Worm (Caenorhabditis elegans): ENCODE measurements around the gene pitr-3.
A peak's percentile ranks its signal among the peaks of the same experiment; 100 is the strongest.

Gene pitr-3

ce11 chrV:9141297-9141696, at the start of gene pitr-3:
TSS of gene pitr-3 (minus strand) at chrV:9141397.
- TF ChIP-seq tlp-1 (tag; optimal IDR thresholded peaks at IDR 0.05) (no peak), sptf-1 (tag; optimal IDR thresholded peaks at IDR 0.05) (no peak), unc-98 (GFP tag; IDR thresholded peaks at IDR 0.05) (no peak), ceh-63 (GFP tag; optimal IDR thresholded peaks at IDR 0.05) (no peak), mab-9 (GFP tag; IDR thresholded peaks at IDR 0.05) (no peak), dpl-1 (GFP tag; optimal IDR thresholded peaks at IDR 0.05) (no peak)

- TF ChIP-seq skn-1 (tag; optimal IDR thresholded peaks at IDR 0.05): no peak
- no peak for TF ChIP-seq mef-2 (tag; optimal IDR thresholded peaks at IDR 0.05)
- TF ChIP-seq nhr-77 (tag; optimal IDR thresholded peaks at IDR 0.05): no peak
- no peak for TF ChIP-seq efl-1 (optimal IDR thresholded peaks at IDR 0.05)
- peak in 1 of 2 experiments; percentile 59 for TF ChIP-seq efl-1 (GFP tag; optimal IDR thresholded peaks at IDR 0.05 in 1 of 2)
- TF ChIP-seq pax-3 (tag; optimal IDR thresholded peaks at IDR 0.05): peak; percentile 59
- peak; percentile 42 for TF ChIP-seq nhr-47 (tag; optimal IDR thresholded peaks at IDR 0.05)
- peak; percentile 68 for TF ChIP-seq fkh-8 (tag; optimal IDR thresholded peaks at IDR 0.05)
- TF ChIP-seq nhr-11 (tag; optimal IDR thresholded peaks at IDR 0.05): no peak
- TF ChIP-seq lin-15B (tag; optimal IDR thresholded peaks at IDR 0.05): no peak
- peak; percentile 61 for TF ChIP-seq egl-13 (tag; optimal IDR thresholded peaks at IDR 0.05)
- peak; percentile 48 for TF ChIP-seq sox-4 (tag; optimal IDR thresholded peaks at IDR 0.05)
- peak; percentile 3 for TF ChIP-seq lin-14 (GFP tag; optimal IDR thresholded peaks at IDR 0.05)
- TF ChIP-seq fkh-10 (GFP tag; optimal IDR thresholded peaks at IDR 0.05): peak; percentile 14
- peak; percentile 29 for TF ChIP-seq nhr-71 (tag; optimal IDR thresholded peaks at IDR 0.05)
- TF ChIP-seq dsc-1 (tag; optimal IDR thresholded peaks at IDR 0.05): peak; percentile 92
Measured at ce11 chrV:9186028-9186427, 44.8 kb upstream of the pitr-3 start.

ce11 chrV:9183718-9184441, 42.7 kb upstream of the pitr-3 start:
- no peak for TF ChIP-seq sup-37 (GFP tag; optimal IDR thresholded peaks at IDR 0.05)
- peak; percentile 3 for TF ChIP-seq fkh-8 (tag; optimal IDR thresholded peaks at IDR 0.05)
- peak; percentile 26 for TF ChIP-seq lin-14 (GFP tag; optimal IDR thresholded peaks at IDR 0.05)
- TF ChIP-seq pax-3 (tag; optimal IDR thresholded peaks at IDR 0.05): peak; percentile 22
- TF ChIP-seq unc-86 (tag; optimal IDR thresholded peaks at IDR 0.05): no peak
- TF ChIP-seq nhr-47 (tag; optimal IDR thresholded peaks at IDR 0.05): peak; percentile 1
- TF ChIP-seq ztf-11 (tag; optimal IDR thresholded peaks at IDR 0.05): no peak
- TF ChIP-seq dsc-1 (tag; optimal IDR thresholded peaks at IDR 0.05): peak; percentile 98

ce11 chrV:9181669-9182250, 40.6 kb upstream of the pitr-3 start, which contains the start of gene ptr-1:
TSS of gene ptr-1 (minus strand) at chrV:9181719.
- peak; percentile 95 for TF ChIP-seq blmp-1 (tag; optimal IDR thresholded peaks at IDR 0.05)
- no peak for TF ChIP-seq fkh-10 (GFP tag; optimal IDR thresholded peaks at IDR 0.05)

ce11 chrV:9175218-9175837, 34.1 kb upstream of the pitr-3 start, which contains the start of gene spas-1:
TSS of gene spas-1 (plus strand) at chrV:9175789.
- TF ChIP-seq mep-1 (tag; optimal IDR thresholded peaks at IDR 0.05) (peak; percentile 98), nhr-90 (tag; optimal IDR thresholded peaks at IDR 0.05; ENCODE audit: poor library complexity) (peak; percentile 92), unc-62 (GFP tag; optimal IDR thresholded peaks at IDR 0.05) (peak; percentile 42), hlh-4 (tag; optimal IDR thresholded peaks at IDR 0.05) (no peak), F16B12.6 (tag; optimal IDR thresholded peaks at IDR 0.05) (peak; percentile 59), dsc-1 (tag; optimal IDR thresholded peaks at IDR 0.05) (peak; percentile 85), mab-9 (GFP tag; IDR thresholded peaks at IDR 0.05) (no peak), nhr-12 (tag; optimal IDR thresholded peaks at IDR 0.05) (no peak), ceh-63 (GFP tag; optimal IDR thresholded peaks at IDR 0.05) (no peak), sox-4 (tag; optimal IDR thresholded peaks at IDR 0.05) (peak; percentile 78), nhr-47 (tag; optimal IDR thresholded peaks at IDR 0.05) (peak; percentile 94), Y116A8C.19 (tag; optimal IDR thresholded peaks at IDR 0.05; ENCODE audit: borderline replicate concordance) (no peak), lin-13 (GFP tag; optimal IDR thresholded peaks at IDR 0.05) (peak; percentile 86), nhr-85 (tag) (peak; percentile 95), mdl-1 (tag; optimal IDR thresholded peaks at IDR 0.05) (peak in 1 of 2 experiments; percentile 79), ceh-82 (tag; optimal IDR thresholded peaks at IDR 0.05) (peak; percentile 76 to 91 (median 84)), xbp-1 (tag; optimal IDR thresholded peaks at IDR 0.05) (peak; percentile 92), lin-14 (GFP tag; optimal IDR thresholded peaks at IDR 0.05) (peak; percentile 92), fos-1 (tag; optimal IDR thresholded peaks at IDR 0.05) (peak; percentile 75), ceh-88 (GFP tag; IDR thresholded peaks at IDR 0.05) (0 out of 2 replicates have a peak, but pooled peaks have one; percentile 36), fkh-8 (tag; optimal IDR thresholded peaks at IDR 0.05) (peak; percentile 77), unc-30 (tag; optimal IDR thresholded peaks at IDR 0.05) (peak; percentile 42), C16A3.4 (tag; optimal IDR thresholded peaks at IDR 0.05) (peak; percentile 91)
